Fruit fly (Drosophila melanogaster) whole organism, embryonic: ENCODE results near the gene Notum.

Experiments
- ATbp ChIP-seq: fragments of 200-800 bp; sonication (Bioruptor generic); optimal IDR thresholded peaks from 2 replicates; lab custom pipeline; 2017; ENCODE audit warnings: missing biosample characterization, mild to moderate bottlenecking, missing genetic modification characterization, missing genetic modification reagents
- CG10274 ChIP-seq: fragments of 200-800 bp; sonication (Bioruptor generic); optimal IDR thresholded peaks from 3 replicates; lab custom pipeline; 2017; ENCODE audit warnings: missing biosample characterization, mild to moderate bottlenecking, missing genetic modification characterization
- CG10431 ChIP-seq: fragments of 200-800 bp; sonication (Bioruptor generic); optimal IDR thresholded peaks from 3 replicates; lab custom pipeline; 2018; ENCODE audit warnings: missing biosample characterization, mild to moderate bottlenecking, missing genetic modification characterization
- CG10979 ChIP-seq: fragments of 200-800 bp; sonication (Bioruptor generic); optimal IDR thresholded peaks from 2 replicates; lab custom pipeline; 2018; ENCODE audit warnings: missing biosample characterization, mild to moderate bottlenecking, missing genetic modification characterization, moderate library complexity
- CG12104 ChIP-seq: fragments of 200-800 bp; sonication (Bioruptor generic); optimal IDR thresholded peaks from 3 replicates; lab custom pipeline; 2016; ENCODE audit warnings: missing biosample characterization, missing genetic modification characterization
- CG12391 ChIP-seq: fragments of 200-800 bp; sonication (Bioruptor generic); optimal IDR thresholded peaks from 3 replicates; lab custom pipeline; 2018; ENCODE audit warnings: missing biosample characterization, mild to moderate bottlenecking, missing genetic modification characterization, moderate library complexity
- CG12659 ChIP-seq: fragments of 200-800 bp; sonication (Bioruptor generic); optimal IDR thresholded peaks from 3 replicates; lab custom pipeline; 2017; ENCODE audit warnings: mild to moderate bottlenecking, missing biosample characterization, missing genetic modification reagents, missing genetic modification characterization
- CG12744 ChIP-seq: fragments of 200-800 bp; sonication (Bioruptor generic); optimal IDR thresholded peaks from 2 replicates; lab custom pipeline; 2016; ENCODE audit warnings: missing biosample characterization, missing genetic modification characterization
- CG14965 ChIP-seq: fragments of 200-800 bp; sonication (Bioruptor generic); optimal IDR thresholded peaks from 2 replicates; lab custom pipeline; 2016; ENCODE audit warnings: missing biosample characterization, missing genetic modification characterization, borderline replicate concordance
- CG15073 ChIP-seq: fragments of 200-800 bp; sonication (Bioruptor generic); optimal IDR thresholded peaks from 2 replicates; lab custom pipeline; 2016; ENCODE audit warnings: missing biosample characterization, missing genetic modification characterization
- CG17186 ChIP-seq: fragments of 200-800 bp; sonication (Bioruptor generic); optimal IDR thresholded peaks from 3 replicates; lab custom pipeline; 2017; ENCODE audit warnings: missing biosample characterization, missing genetic modification reagents, missing genetic modification characterization
- CG17912 ChIP-seq: fragments of 200-800 bp; sonication (Bioruptor generic); optimal IDR thresholded peaks from 2 replicates; lab custom pipeline; 2018; ENCODE audit warnings: missing biosample characterization, mild to moderate bottlenecking, missing genetic modification characterization
- CG18011 ChIP-seq: fragments of 200-800 bp; sonication (Bioruptor generic); optimal IDR thresholded peaks from 2 replicates; lab custom pipeline; 2017; ENCODE audit warnings: missing biosample characterization, missing genetic modification characterization, mild to moderate bottlenecking, moderate library complexity, missing genotype
- CG2875 ChIP-seq: fragments of 200-800 bp; sonication (Bioruptor generic); optimal IDR thresholded peaks from 2 replicates; lab custom pipeline; 2017; ENCODE audit warnings: missing biosample characterization, mild to moderate bottlenecking, missing genetic modification characterization, missing genetic modification reagents
- CG3065 ChIP-seq: fragments of 200-800 bp; sonication (Bioruptor generic); optimal IDR thresholded peaks from 2 replicates; lab custom pipeline; 2016; ENCODE audit warnings: missing biosample characterization, missing genetic modification characterization
- CG34224 ChIP-seq: fragments of 200-800 bp; sonication (Bioruptor generic); IDR thresholded peaks from 3 replicates; pipeline ENCODE4 v1.3.6; 2022; ENCODE audit warnings: missing biosample characterization, missing genetic modification characterization; ENCODE audit not compliant: partially characterized antibody
- CG4820 ChIP-seq: fragments of 200-800 bp; sonication (Bioruptor generic); optimal IDR thresholded peaks from 3 replicates; lab custom pipeline; 2016; ENCODE audit warnings: missing biosample characterization, missing genetic modification characterization
- CG6683 ChIP-seq: fragments of 200-800 bp; sonication (Bioruptor generic); optimal IDR thresholded peaks from 2 replicates; lab custom pipeline; 2017; ENCODE audit warnings: missing biosample characterization, mild to moderate bottlenecking, missing genetic modification characterization, missing genetic modification reagents
- CG7556 ChIP-seq: fragments of 200-800 bp; sonication (Bioruptor generic); optimal IDR thresholded peaks from 2 replicates; lab custom pipeline; 2017; ENCODE audit warnings: missing biosample characterization, mild to moderate bottlenecking, missing genetic modification characterization
- CG7839 ChIP-seq: fragments of 200-800 bp; sonication (Bioruptor generic); optimal IDR thresholded peaks from 3 replicates; lab custom pipeline; 2018; ENCODE audit warnings: missing biosample characterization, mild to moderate bottlenecking, missing genetic modification characterization, moderate library complexity
- CG7987 ChIP-seq: fragments of 200-800 bp; sonication (Bioruptor generic); optimal IDR thresholded peaks from 2 replicates; lab custom pipeline; 2018; ENCODE audit warnings: missing biosample characterization, mild to moderate bottlenecking, missing genetic modification characterization, moderate library complexity
- CG8089 ChIP-seq: fragments of 200-800 bp; sonication (Bioruptor generic); optimal IDR thresholded peaks from 3 replicates; lab custom pipeline; 2016; ENCODE audit warnings: missing biosample characterization, missing genetic modification characterization
- CG9817 ChIP-seq: fragments of 200-800 bp; sonication (Bioruptor generic); optimal IDR thresholded peaks from 2 replicates; lab custom pipeline; 2018; ENCODE audit warnings: missing biosample characterization, mild to moderate bottlenecking, missing genetic modification characterization, moderate library complexity
- Dip2 ChIP-seq: fragments of 200-800 bp; sonication (Bioruptor generic); IDR thresholded peaks from 2 replicates; pipeline ENCODE4 v1.3.6; 2022; ENCODE audit warnings: missing biosample characterization, missing genetic modification characterization
- Eip74EF ChIP-seq, 2 experiments: fragments of 200-800 bp in 1 of 2; fragments of >200 bp in 1 of 2; sonication (Bioruptor generic) in 1 of 2; optimal IDR thresholded peaks; 2 replicates each; lab custom pipeline; 2017 to 2019; ENCODE audit warnings: missing biosample characterization in 2 of 2, missing genetic modification characterization in 2 of 2, mild to moderate bottlenecking in 1 of 2, moderate library complexity in 1 of 2
- Ets65A ChIP-seq: fragments of 200-800 bp; sonication (Bioruptor generic); peaks from one replicate; lab custom pipeline; 2016; ENCODE audit warnings: missing biosample characterization, missing genetic modification characterization
- Gug ChIP-seq: fragments of 200-800 bp; sonication (Bioruptor generic); IDR thresholded peaks from 4 replicates; pipeline ENCODE4 v1.3.6; 2022; ENCODE audit warnings: missing biosample characterization, missing genetic modification characterization
- Jarid2 ChIP-seq: fragments of 200-800 bp; sonication (Bioruptor generic); optimal IDR thresholded peaks from 3 replicates; lab custom pipeline; 2017; ENCODE audit warnings: mild to moderate bottlenecking, missing biosample characterization, missing genetic modification reagents, missing genetic modification characterization
- Mrtf ChIP-seq: fragments of 200-800 bp; sonication (Bioruptor generic); IDR thresholded peaks from 3 replicates; pipeline ENCODE4 v1.3.6; 2022; ENCODE audit warnings: missing biosample characterization, missing genetic modification characterization
- Poxn ChIP-seq: fragments of 200-800 bp; sonication (Bioruptor generic); IDR thresholded peaks from 2 replicates; pipeline ENCODE4 v1.3.6; 2022; ENCODE audit warnings: missing biosample characterization, missing genetic modification characterization
- Rfx ChIP-seq: fragments of 200-800 bp; sonication (Bioruptor generic); IDR thresholded peaks from 2 replicates; pipeline ENCODE4 v1.3.6; 2022; ENCODE audit warnings: missing biosample characterization, missing genetic modification characterization
- Sox102F ChIP-seq: fragments of 200-800 bp; sonication (Bioruptor generic); optimal IDR thresholded peaks from 2 replicates; lab custom pipeline; 2018; ENCODE audit warnings: missing biosample characterization, mild to moderate bottlenecking, missing genetic modification characterization, moderate library complexity
- amos ChIP-seq: fragments of 200-800 bp; sonication (Bioruptor generic); IDR thresholded peaks from 2 replicates; pipeline ENCODE4 v1.3.6; 2022; ENCODE audit warnings: missing biosample characterization, missing genetic modification characterization; ENCODE audit not compliant: partially characterized antibody
- ap ChIP-seq: fragments of 200-800 bp; sonication (Bioruptor generic); IDR thresholded peaks from 2 replicates; pipeline ENCODE4 v1.3.6; 2022; ENCODE audit warnings: missing biosample characterization, missing genetic modification characterization
- ato ChIP-seq: fragments of 200-800 bp; sonication (Bioruptor generic); IDR thresholded peaks from 2 replicates; pipeline ENCODE4 v1.3.6; 2022; ENCODE audit warnings: missing biosample characterization, missing genetic modification characterization; ENCODE audit not compliant: partially characterized antibody
- bsh ChIP-seq, 2 experiments: fragments of 200-800 bp; sonication (Bioruptor generic); optimal IDR thresholded peaks; 2 replicates each; lab custom pipeline; 2017 to 2018; ENCODE audit warnings: mild to moderate bottlenecking in 2 of 2, missing biosample characterization in 2 of 2, missing genetic modification characterization in 2 of 2, moderate library complexity in 1 of 2
- btn ChIP-seq: fragments of 200-800 bp; sonication (Bioruptor generic); optimal IDR thresholded peaks from 2 replicates; lab custom pipeline; 2016; ENCODE audit warnings: missing biosample characterization, missing genetic modification characterization
- dan ChIP-seq: fragments of 200-800 bp; sonication (Bioruptor generic); IDR thresholded peaks from 2 replicates; pipeline ENCODE4 v1.3.6; 2022; ENCODE audit warnings: missing biosample characterization, missing genetic modification characterization
- gfzf ChIP-seq: fragments of 200-800 bp; sonication (Bioruptor generic); optimal IDR thresholded peaks from 2 replicates; lab custom pipeline; 2016; ENCODE audit warnings: missing biosample characterization, mild to moderate bottlenecking, missing genetic modification characterization, moderate library complexity
- jing ChIP-seq: fragments of 200-800 bp; sonication (Bioruptor generic); optimal IDR thresholded peaks from 2 replicates; lab custom pipeline; 2018; ENCODE audit warnings: missing biosample characterization, mild to moderate bottlenecking, missing genetic modification characterization
- odd ChIP-seq: fragments of 200-800 bp; sonication (Bioruptor generic); optimal IDR thresholded peaks from 2 replicates; lab custom pipeline; 2017; ENCODE audit warnings: missing biosample characterization, mild to moderate bottlenecking, missing genetic modification characterization
- pnt ChIP-seq: fragments of 200-800 bp; sonication (Bioruptor generic); optimal IDR thresholded peaks from 3 replicates; lab custom pipeline; 2016; ENCODE audit warnings: missing biosample characterization, missing genetic modification characterization
- pzg ChIP-seq: fragments of 200-800 bp; sonication (Bioruptor generic); optimal IDR thresholded peaks from 3 replicates; lab custom pipeline; 2018; ENCODE audit warnings: missing biosample characterization, mild to moderate bottlenecking, missing genetic modification characterization, moderate library complexity
- sc ChIP-seq, 3 experiments: fragments of >200 bp in 2 of 3; fragments of 200-800 bp in 1 of 3; sonication (Bioruptor generic) in 1 of 3; optimal IDR thresholded peaks; 2 replicates in 2 of 3; 3 replicates in 1 of 3; lab custom pipeline; 2017; ENCODE audit warnings: mild to moderate bottlenecking in 1 of 3, missing biosample characterization in 1 of 3, missing genetic modification characterization in 1 of 3, missing genetic modification reagents in 1 of 3
- sens ChIP-seq: fragments of 200-800 bp; sonication (Bioruptor generic); peaks from one replicate; lab custom pipeline; 2016; ENCODE audit warnings: missing biosample characterization, missing genetic modification characterization
- seq ChIP-seq: fragments of 200-800 bp; sonication (Bioruptor generic); IDR thresholded peaks from 2 replicates; pipeline ENCODE4 v1.3.6; 2022; ENCODE audit warnings: missing biosample characterization, missing genetic modification characterization
- slou ChIP-seq: fragments of 200-800 bp; sonication (Bioruptor generic); optimal IDR thresholded peaks from 3 replicates; lab custom pipeline; 2016; ENCODE audit warnings: missing biosample characterization, missing genetic modification characterization
- wek ChIP-seq: fragments of 200-800 bp; sonication (Bioruptor generic); optimal IDR thresholded peaks from 3 replicates; lab custom pipeline; 2018; ENCODE audit warnings: missing biosample characterization, mild to moderate bottlenecking, missing genetic modification characterization, moderate library complexity

Notum gene

DNA sequence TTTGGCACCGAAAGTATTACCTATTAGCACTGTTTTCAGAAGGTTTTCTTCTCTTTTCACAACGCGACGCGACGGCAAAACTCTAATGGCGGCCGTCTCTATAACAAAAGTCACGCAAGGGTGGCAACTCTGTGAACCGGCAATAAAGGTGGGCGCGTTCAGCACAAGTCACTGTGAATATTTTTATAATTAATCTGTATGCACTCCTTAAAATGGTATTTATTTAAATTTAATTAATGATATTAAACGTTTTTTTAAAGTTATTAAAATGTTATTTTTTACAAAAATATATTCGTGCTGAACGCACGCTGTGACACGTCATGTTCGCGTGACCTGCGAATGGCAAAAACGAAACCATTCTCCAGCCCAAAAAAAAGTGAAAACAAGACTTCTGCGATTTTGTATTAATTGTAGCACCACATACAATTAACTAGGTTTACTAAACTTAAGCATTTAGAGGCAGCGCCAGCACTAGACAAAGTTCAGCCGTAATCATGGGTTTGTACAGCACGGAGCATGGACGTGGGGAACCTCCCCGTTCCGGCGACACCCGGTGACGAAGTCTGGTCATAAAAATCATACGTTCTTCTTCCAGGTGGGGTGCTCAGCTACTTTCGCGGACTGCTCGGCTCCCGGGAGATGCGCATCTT lies 40.4 kb upstream of the Notum start, which contains the start of the genes brm and Arl1 (continued):
- TF ChIP-seq Dip2 (GFP tag; lab: Robert Waterston, UW) (peak; percentile 80), Jarid2 (GFP tag; lab: Kevin White, UChicago) (peak; percentile 84), Rfx (GFP tag; lab: Robert Waterston, UW) (peak; percentile 100), CG12104 (GFP tag; lab: Kevin White, UChicago) (peak; percentile 98), CG15073 (GFP tag; lab: Kevin White, UChicago) (peak; percentile 82), CG17186 (peak; percentile 88), pzg (GFP tag; lab: Kevin White, UChicago) (peak; percentile 67), CG34224 (GFP tag; lab: Robert Waterston, UW) (no peak), CG3065 (GFP tag; lab: Kevin White, UChicago) (peak; percentile 93), Gug (GFP tag; lab: Robert Waterston, UW) (peak; percentile 98), bsh (GFP tag; optimal IDR thresholded peaks at IDR 0.05; lab: Kevin White, UChicago) (peak; percentile 80 to 98), CG7839 (tag; lab: Kevin White, UChicago) (peak; percentile 99), CG18011 (GFP tag; lab: Kevin White, UChicago) (peak; percentile 92), ATbp (peak; percentile 90), sc (optimal IDR thresholded peaks at IDR 0.05; lab: Kevin White, UChicago) (no peak), sc (GFP tag; optimal IDR thresholded peaks at IDR 0.05; lab: Kevin White, UChicago) (peak; percentile 96), CG12659 (GFP tag; lab: Kevin White, UChicago) (peak; percentile 99), CG9817 (peak; percentile 99), Mrtf (peak; percentile 99), CG12391 (tag; lab: Kevin White, UChicago) (peak; percentile 99), CG6683 (GFP tag; lab: Kevin White, UChicago) (peak; percentile 95), CG17912 (GFP tag; lab: Kevin White, UChicago) (peak; percentile 98), CG12744 (GFP tag; lab: Kevin White, UChicago) (peak; percentile 57), btn (GFP tag; lab: Kevin White, UChicago) (peak; percentile 50), seq (peak; percentile 98), CG14965 (no peak), CG7987 (GFP tag; lab: Kevin White, UChicago) (peak; percentile 96), CG10274 (GFP tag; lab: Kevin White, UChicago) (peak; percentile 91), jing (peak; percentile 92), amos (GFP tag; lab: Robert Waterston, UW) (peak; percentile 40; the same call in 1 of the 2 replicates), wek (GFP tag; lab: Kevin White, UChicago) (peak; percentile 72), CG7556 (GFP tag; lab: Kevin White, UChicago) (peak; percentile 95), Sox102F (GFP tag; lab: Kevin White, UChicago) (peak; percentile 98), odd (GFP tag; lab: Kevin White, UChicago) (peak; percentile 94), CG8089 (peak; percentile 54), pnt (GFP tag; lab: Kevin White, UChicago) (peak; percentile 80), dan (peak; percentile 95), CG10431 (peak; percentile 92), Eip74EF (GFP tag; optimal IDR thresholded peaks at IDR 0.05; lab: Kevin White, UChicago) (peak in 1 of 2 experiments; percentile 94), ap (peak; percentile 98), CG2875 (GFP tag; lab: Kevin White, UChicago) (peak; percentile 82), CG10979 (peak; percentile 98), Ets65A (peak; percentile 99), gfzf (GFP tag; lab: Kevin White, UChicago) (no peak), sens (peak; percentile 98), CG4820 (peak; percentile 97), ato (GFP tag; lab: Robert Waterston, UW) (no peak), Poxn (GFP tag; lab: Robert Waterston, UW) (peak; percentile 97), slou (peak; percentile 95)
